Fruit fly (Drosophila melanogaster) S2 (cell line): ENCODE measurements around the gene RIOK1.

Experiments used
- CG8478 ChIP-seq: fragments of >200 bp; optimal IDR thresholded peaks from 2 replicates; lab custom pipeline; 2018
- CTCF ChIP-seq, 2 experiments: fragments of >200 bp; optimal IDR thresholded peaks; 2 replicates each; lab custom pipeline; 2018

DNA sequence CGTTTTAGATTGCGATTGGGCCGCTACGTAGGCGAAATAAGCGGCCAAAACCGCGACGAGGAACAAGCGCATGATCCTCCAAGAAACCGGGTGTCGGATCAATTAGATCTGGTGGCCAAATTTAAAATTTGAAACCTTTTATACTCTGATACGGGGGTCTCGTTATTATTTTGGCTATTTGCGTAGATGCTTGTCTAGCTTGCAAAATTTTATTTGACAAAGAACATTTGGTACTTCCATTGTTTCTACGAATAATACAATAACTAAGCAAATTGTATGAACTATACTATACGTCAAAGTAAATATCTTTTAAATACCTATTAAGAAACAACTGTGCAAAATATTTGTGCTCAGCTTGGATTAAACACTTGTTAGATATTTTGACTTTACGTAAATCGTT lies 28.3 kb downstream of the RIOK1 start, which contains the start of gene Muc68Ca:
- TF ChIP-seq CG8478 (lab: Kevin White, UChicago) (no peak), CTCF (optimal IDR thresholded peaks at IDR 0.05; lab: Kevin White, UChicago) (no peak)
